Worm (Caenorhabditis elegans) whole organism, young adult: ENCODE data around the gene F32D8.12.

ENCODE experiments used
- B0336.3 ChIP-seq: fragments of 200-800 bp; sonication (Bioruptor generic); IDR thresholded peaks from 2 replicates; pipeline ENCODE4 v1.3.6; 2022; ENCODE audit warnings: missing genetic modification characterization, missing compliant biosample characterization
- F37B4.10 ChIP-seq: fragments of 200-800 bp; sonication (Bioruptor generic); IDR thresholded peaks from 2 replicates; pipeline ENCODE4 v1.3.6; 2022; ENCODE audit warnings: missing genetic modification characterization, missing compliant biosample characterization
- F49E8.2 ChIP-seq: sonication (generic microtip); optimal IDR thresholded peaks from 3 replicates; lab custom pipeline; 2017; ENCODE audit warnings: missing genetic modification characterization, mild to moderate bottlenecking, missing compliant biosample characterization, antibody characterized with exemption, moderate library complexity; ENCODE audit not compliant: insufficient read depth
- ama-1 ChIP-seq, 3 experiments: fragments of 150-350 bp in 1 of 3; sonication (generic microtip) in 2 of 3; optimal IDR thresholded peaks; 2 replicates each; lab custom pipeline; 2014 to 2018; ENCODE audit warnings: missing biosample characterization in 2 of 3, missing genetic modification characterization in 2 of 3, missing genetic modification reagents in 2 of 3
- ekl-4 ChIP-seq: fragments of 200-800 bp; sonication (Bioruptor generic); IDR thresholded peaks from 2 replicates; pipeline ENCODE4 v1.3.6; 2022; ENCODE audit warnings: missing genetic modification reagents, missing genetic modification characterization, missing compliant biosample characterization
- him-1 ChIP-seq: sonication (generic microtip); optimal IDR thresholded peaks from 2 replicates; lab custom pipeline; 2016; ENCODE audit warnings: missing genotype, missing genetic modification reagents, missing genetic modification characterization, missing compliant biosample characterization
- lin-40 ChIP-seq: sonication (generic microtip); optimal IDR thresholded peaks from 2 replicates; lab custom pipeline; 2016; ENCODE audit warnings: missing genetic modification characterization, mild to moderate bottlenecking, missing compliant biosample characterization, missing genotype, missing genetic modification reagents
- madf-10 ChIP-seq: sonication (generic microtip); optimal IDR thresholded peaks from 2 replicates; lab custom pipeline; 2016; ENCODE audit warnings: mild to moderate bottlenecking, missing genetic modification characterization, missing compliant biosample characterization
- nfya-1 ChIP-seq: sonication (generic microtip); optimal IDR thresholded peaks from 2 replicates; lab custom pipeline; 2017; ENCODE audit warnings: antibody characterized with exemption, missing compliant biosample characterization, missing genetic modification characterization, borderline replicate concordance; ENCODE audit not compliant: insufficient read depth
- nhr-179 ChIP-seq: sonication (generic microtip); optimal IDR thresholded peaks from 2 replicates; lab custom pipeline; 2016; ENCODE audit warnings: mild to moderate bottlenecking, missing genetic modification characterization, missing compliant biosample characterization
- nhr-90 ChIP-seq: sonication (generic microtip); optimal IDR thresholded peaks from 2 replicates; lab custom pipeline; 2016; ENCODE audit warnings: missing genotype, mild to moderate bottlenecking, missing genetic modification characterization, missing compliant biosample characterization
- snpc-1.3 ChIP-seq: sonication (generic microtip); optimal IDR thresholded peaks from 2 replicates; lab custom pipeline; 2017; ENCODE audit warnings: missing genetic modification characterization, mild to moderate bottlenecking, missing compliant biosample characterization, antibody characterized with exemption, moderate library complexity, missing genotype, missing genetic modification reagents; ENCODE audit not compliant: insufficient read depth
- snpc-4 ChIP-seq, 5 experiments: fragments of 150-350 bp in 1 of 5; sonication (generic microtip) in 4 of 5; optimal IDR thresholded peaks; 2 replicates each; lab custom pipeline; 2014 to 2018; ENCODE audit warnings: missing genetic modification characterization in 5 of 5, missing biosample characterization in 3 of 5, antibody characterized with exemption in 2 of 5, mild to moderate bottlenecking in 2 of 5, missing compliant biosample characterization in 2 of 5, missing genotype in 2 of 5, moderate library complexity in 2 of 5, missing genetic modification reagents in 1 of 5
- ztf-25 ChIP-seq: fragments of 200-800 bp; sonication (Bioruptor generic); IDR thresholded peaks from 2 replicates; pipeline ENCODE4 v1.3.6; 2022; ENCODE audit warnings: missing genetic modification reagents, missing genetic modification characterization, missing compliant biosample characterization

DNA sequence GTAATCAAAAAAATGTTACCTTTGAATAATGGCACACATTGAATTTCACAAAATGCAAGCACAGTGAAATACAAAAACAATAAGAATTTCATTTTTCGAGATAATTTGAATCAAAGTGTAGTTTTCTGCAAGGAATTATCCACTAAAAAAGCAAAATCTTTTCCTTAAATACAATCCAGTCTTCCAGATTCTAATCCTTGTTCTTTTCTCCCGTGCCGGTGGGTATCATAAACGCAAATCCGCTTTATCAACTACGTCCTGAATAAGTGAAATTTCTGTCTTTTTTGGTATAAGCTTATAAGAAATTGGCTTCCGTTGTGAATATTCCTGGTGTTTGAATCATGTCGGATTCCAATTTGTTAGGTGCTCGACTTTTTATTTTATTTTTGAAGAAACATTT lies 2.7 kb downstream of the F32D8.12 start:
- TF ChIP-seq snpc-1.3 (tag; lab: Kevin White, UChicago), result no peak
- TF ChIP-seq nhr-90 (tag; lab: Kevin White, UChicago), result no peak
- TF ChIP-seq snpc-4 (GFP tag; optimal IDR thresholded peaks at IDR 0.05; lab: Kevin White, UChicago), result no peak
- no peak for TF ChIP-seq snpc-4 (tag; optimal IDR thresholded peaks at IDR 0.05; lab: Kevin White, UChicago)
- TF ChIP-seq F49E8.2 (tag; lab: Kevin White, UChicago), result no peak
- TF ChIP-seq ekl-4 (GFP tag; lab: Robert Waterston, UW), result no peak
- TF ChIP-seq B0336.3 (GFP tag; lab: Robert Waterston, UW), result no peak
- TF ChIP-seq lin-40, result no peak
- TF ChIP-seq him-1 (tag; lab: Kevin White, UChicago), result no peak
- TF ChIP-seq ztf-25 (GFP tag; lab: Robert Waterston, UW), result no peak
- no peak for TF ChIP-seq nfya-1 (tag; lab: Kevin White, UChicago)
- no peak for TF ChIP-seq ama-1 (optimal IDR thresholded peaks at IDR 0.05; lab: Kevin White, UChicago)
- TF ChIP-seq ama-1 (GFP tag; optimal IDR thresholded peaks at IDR 0.05; lab: Kevin White, UChicago), result no peak
- no peak for TF ChIP-seq madf-10 (tag; lab: Kevin White, UChicago)
- TF ChIP-seq nhr-179 (tag; lab: Kevin White, UChicago), result no peak
- TF ChIP-seq F37B4.10 (GFP tag; lab: Robert Waterston, UW), result no peak
